Fruit fly (Drosophila melanogaster) whole organism, embryonic: ENCODE measurements around the gene CG14252.

ENCODE experiments used
- ATbp ChIP-seq: fragments of 200-800 bp; sonication (Bioruptor generic); optimal IDR thresholded peaks from 2 replicates; lab custom pipeline; 2017; ENCODE audit warnings: missing biosample characterization, mild to moderate bottlenecking, missing genetic modification characterization, missing genetic modification reagents
- BtbVII ChIP-seq: fragments of 200-800 bp; sonication (Bioruptor generic); optimal IDR thresholded peaks from 3 replicates; lab custom pipeline; 2017; ENCODE audit warnings: missing biosample characterization, mild to moderate bottlenecking, missing genetic modification characterization
- CG1024 ChIP-seq: fragments of 200-800 bp; sonication (Bioruptor generic); IDR thresholded peaks from 2 replicates; pipeline ENCODE4 v1.3.6; 2022; ENCODE audit warnings: missing biosample characterization, missing genetic modification characterization
- CG10267 ChIP-seq: fragments of 200-800 bp; sonication (Bioruptor generic); optimal IDR thresholded peaks from 2 replicates; lab custom pipeline; 2018; ENCODE audit warnings: missing biosample characterization, mild to moderate bottlenecking, missing genetic modification characterization, moderate library complexity
- CG10654 ChIP-seq: fragments of 200-800 bp; sonication (Bioruptor generic); optimal IDR thresholded peaks from 2 replicates; lab custom pipeline; 2016; ENCODE audit warnings: missing biosample characterization, missing genetic modification characterization
- CG10979 ChIP-seq: fragments of 200-800 bp; sonication (Bioruptor generic); optimal IDR thresholded peaks from 2 replicates; lab custom pipeline; 2018; ENCODE audit warnings: missing biosample characterization, mild to moderate bottlenecking, missing genetic modification characterization, moderate library complexity
- CG11695 ChIP-seq: fragments of 200-800 bp; sonication (Bioruptor generic); IDR thresholded peaks from 3 replicates; pipeline ENCODE4 v1.3.6; 2022; ENCODE audit warnings: missing biosample characterization, missing genetic modification characterization
- CG12155 ChIP-seq: fragments of 200-800 bp; sonication (Bioruptor generic); optimal IDR thresholded peaks from 3 replicates; lab custom pipeline; 2016; ENCODE audit warnings: missing biosample characterization, missing genetic modification characterization
- CG12659 ChIP-seq: fragments of 200-800 bp; sonication (Bioruptor generic); optimal IDR thresholded peaks from 3 replicates; lab custom pipeline; 2017; ENCODE audit warnings: mild to moderate bottlenecking, missing biosample characterization, missing genetic modification reagents, missing genetic modification characterization
- CG12942 ChIP-seq: fragments of 200-800 bp; sonication (Bioruptor generic); optimal IDR thresholded peaks from 3 replicates; lab custom pipeline; 2016; ENCODE audit warnings: missing biosample characterization, missing genetic modification characterization
- CG13287 ChIP-seq: fragments of 200-800 bp; sonication (Bioruptor generic); IDR thresholded peaks from 2 replicates; pipeline ENCODE4 v1.3.6; 2022; ENCODE audit warnings: missing biosample characterization, missing genetic modification characterization; ENCODE audit not compliant: partially characterized antibody
- CG18262 ChIP-seq: fragments of 200-800 bp; optimal IDR thresholded peaks from 3 replicates; lab custom pipeline; 2019; ENCODE audit warnings: missing biosample characterization, mild to moderate bottlenecking, missing genetic modification characterization, moderate library complexity
- CG18476 ChIP-seq: fragments of 200-800 bp; sonication (Bioruptor generic); optimal IDR thresholded peaks from 2 replicates; lab custom pipeline; 2016; ENCODE audit warnings: missing biosample characterization, mild to moderate bottlenecking, missing genetic modification characterization
- CG4820 ChIP-seq: fragments of 200-800 bp; sonication (Bioruptor generic); optimal IDR thresholded peaks from 3 replicates; lab custom pipeline; 2016; ENCODE audit warnings: missing biosample characterization, missing genetic modification characterization
- CG6689 ChIP-seq: fragments of 200-800 bp; sonication (Bioruptor generic); IDR thresholded peaks from 2 replicates; pipeline ENCODE4 v1.3.6; 2022; ENCODE audit warnings: missing biosample characterization, missing genetic modification characterization
- CG7271 ChIP-seq: fragments of 200-800 bp; sonication (Bioruptor generic); optimal IDR thresholded peaks from 2 replicates; lab custom pipeline; 2018; ENCODE audit warnings: missing biosample characterization, mild to moderate bottlenecking, missing genetic modification characterization, moderate library complexity
- CG8281 ChIP-seq: fragments of 200-800 bp; sonication (Bioruptor generic); optimal IDR thresholded peaks from 2 replicates; lab custom pipeline; 2018; ENCODE audit warnings: missing biosample characterization, mild to moderate bottlenecking, missing genetic modification characterization, moderate library complexity
- CG8359 ChIP-seq: fragments of 200-800 bp; sonication (Bioruptor generic); optimal IDR thresholded peaks from 2 replicates; lab custom pipeline; 2017; ENCODE audit warnings: missing biosample characterization, mild to moderate bottlenecking, missing genetic modification characterization, borderline replicate concordance
- CG8478 ChIP-seq: fragments of >200 bp; optimal IDR thresholded peaks from 2 replicates; lab custom pipeline; 2018
- Dbx ChIP-seq: fragments of 200-800 bp; sonication (Bioruptor generic); IDR thresholded peaks from 3 replicates; pipeline ENCODE4 v1.3.6; 2022; ENCODE audit warnings: missing biosample characterization, missing genetic modification characterization
- Deaf1 ChIP-seq: fragments of 200-800 bp; optimal IDR thresholded peaks from 3 replicates; lab custom pipeline; 2019; ENCODE audit warnings: missing biosample characterization, mild to moderate bottlenecking, missing genetic modification characterization, moderate library complexity
- Ets65A ChIP-seq: fragments of 200-800 bp; sonication (Bioruptor generic); peaks from one replicate; lab custom pipeline; 2016; ENCODE audit warnings: missing biosample characterization, missing genetic modification characterization
- Hmx ChIP-seq: fragments of 200-800 bp; sonication (Bioruptor generic); optimal IDR thresholded peaks from 2 replicates; lab custom pipeline; 2016; ENCODE audit warnings: missing biosample characterization, missing genetic modification characterization
- Hr51 ChIP-seq, 2 experiments: fragments of 200-800 bp; sonication (Bioruptor generic); optimal IDR thresholded peaks; 2 replicates in 1 of 2; 3 replicates in 1 of 2; lab custom pipeline; 2016 to 2018; ENCODE audit warnings: missing biosample characterization in 2 of 2, missing genetic modification characterization in 2 of 2, mild to moderate bottlenecking in 1 of 2, moderate library complexity in 1 of 2
- Lim3 ChIP-seq: fragments of 200-800 bp; sonication (Bioruptor generic); IDR thresholded peaks from 2 replicates; pipeline ENCODE4 v1.3.6; 2022; ENCODE audit warnings: missing biosample characterization, missing genetic modification characterization
- Mes4 ChIP-seq: fragments of 200-800 bp; sonication (Bioruptor generic); optimal IDR thresholded peaks from 2 replicates; lab custom pipeline; 2016; ENCODE audit warnings: missing biosample characterization, missing genetic modification characterization
- PHDP ChIP-seq: fragments of 200-800 bp; sonication (Bioruptor generic); optimal IDR thresholded peaks from 3 replicates; lab custom pipeline; 2018; ENCODE audit warnings: missing biosample characterization, mild to moderate bottlenecking, missing genetic modification characterization, moderate library complexity
- Sox100B ChIP-seq: fragments of 200-800 bp; sonication (Bioruptor generic); optimal IDR thresholded peaks from 3 replicates; lab custom pipeline; 2018; ENCODE audit warnings: missing biosample characterization, mild to moderate bottlenecking, missing genetic modification characterization
- al ChIP-seq: fragments of 200-800 bp; sonication (Bioruptor generic); IDR thresholded peaks from 2 replicates; pipeline ENCODE4 v1.3.6; 2022; ENCODE audit warnings: missing biosample characterization, missing genetic modification characterization
- amos ChIP-seq: fragments of 200-800 bp; sonication (Bioruptor generic); IDR thresholded peaks from 2 replicates; pipeline ENCODE4 v1.3.6; 2022; ENCODE audit warnings: missing biosample characterization, missing genetic modification characterization; ENCODE audit not compliant: partially characterized antibody
- aop ChIP-seq: fragments of 200-800 bp; sonication (Bioruptor generic); IDR thresholded peaks from 2 replicates; pipeline ENCODE4 v1.3.6; 2022; ENCODE audit warnings: missing biosample characterization, missing genetic modification characterization
- ap ChIP-seq: fragments of 200-800 bp; sonication (Bioruptor generic); IDR thresholded peaks from 2 replicates; pipeline ENCODE4 v1.3.6; 2022; ENCODE audit warnings: missing biosample characterization, missing genetic modification characterization
- br ChIP-seq: fragments of >200 bp; optimal IDR thresholded peaks from 2 replicates; lab custom pipeline; 2017
- crol ChIP-seq: fragments of 200-800 bp; sonication (Bioruptor generic); IDR thresholded peaks from 2 replicates; pipeline ENCODE4 v1.3.6; 2022; ENCODE audit warnings: missing biosample characterization, missing genetic modification characterization
- dpn ChIP-seq, 2 experiments: fragments of 200-800 bp; sonication (Bioruptor generic); optimal IDR thresholded peaks; 3 replicates each; lab custom pipeline; 2016; ENCODE audit warnings: missing biosample characterization in 2 of 2, missing genetic modification characterization in 2 of 2
- eve ChIP-seq, 2 experiments: fragments of >200 bp; optimal IDR thresholded peaks; 2 replicates each; lab custom pipeline; 2017; ENCODE audit warnings: missing biosample characterization in 2 of 2, missing genetic modification characterization in 2 of 2
- ewg ChIP-seq: fragments of 200-800 bp; sonication (Bioruptor generic); optimal IDR thresholded peaks from 3 replicates; lab custom pipeline; 2017; ENCODE audit warnings: mild to moderate bottlenecking, missing biosample characterization, missing genetic modification reagents, missing genetic modification characterization
- eyg ChIP-seq: fragments of 200-800 bp; sonication (Bioruptor generic); optimal IDR thresholded peaks from 3 replicates; lab custom pipeline; 2016; ENCODE audit warnings: missing biosample characterization, missing genetic modification characterization
- gcm2 ChIP-seq: fragments of 200-800 bp; sonication (Bioruptor generic); optimal IDR thresholded peaks from 2 replicates; lab custom pipeline; 2016; ENCODE audit warnings: missing biosample characterization, missing genetic modification characterization
- gro ChIP-seq: fragments of 200-800 bp; sonication (Bioruptor generic); optimal IDR thresholded peaks from 2 replicates; lab custom pipeline; 2016; ENCODE audit warnings: missing biosample characterization, missing genetic modification characterization
- lola ChIP-seq, 3 experiments: fragments of >200 bp in 2 of 3; fragments of 200-800 bp in 1 of 3; sonication (Bioruptor generic) in 1 of 3; optimal IDR thresholded peaks; 2 replicates each; lab custom pipeline; 2017 to 2019; ENCODE audit warnings: missing biosample characterization in 3 of 3, missing genetic modification characterization in 3 of 3, mild to moderate bottlenecking in 1 of 3, moderate library complexity in 1 of 3
- scrt ChIP-seq: fragments of 200-800 bp; sonication (Bioruptor generic); optimal IDR thresholded peaks from 2 replicates; lab custom pipeline; 2018; ENCODE audit warnings: missing biosample characterization, mild to moderate bottlenecking, missing genetic modification characterization, moderate library complexity
- sima ChIP-seq: fragments of 200-800 bp; sonication (Bioruptor generic); optimal IDR thresholded peaks from 2 replicates; lab custom pipeline; 2016; ENCODE audit warnings: missing biosample characterization, missing genetic modification characterization
- so ChIP-seq: fragments of 200-800 bp; sonication (Bioruptor generic); IDR thresholded peaks from 3 replicates; pipeline ENCODE4 v1.3.6; 2022; ENCODE audit warnings: missing biosample characterization, missing genetic modification characterization
- tin ChIP-seq: fragments of 200-800 bp; sonication (Bioruptor generic); optimal IDR thresholded peaks from 3 replicates; lab custom pipeline; 2016; ENCODE audit warnings: missing biosample characterization, missing genetic modification characterization
- tio ChIP-seq: fragments of 200-800 bp; sonication (Bioruptor generic); optimal IDR thresholded peaks from 2 replicates; lab custom pipeline; 2017; ENCODE audit warnings: missing biosample characterization, missing genetic modification characterization, inconsistent platforms
- unpg ChIP-seq: fragments of 200-800 bp; sonication (Bioruptor generic); optimal IDR thresholded peaks from 3 replicates; lab custom pipeline; 2018; ENCODE audit warnings: missing biosample characterization, mild to moderate bottlenecking, missing genetic modification characterization, moderate library complexity
- vvl ChIP-seq: fragments of 200-800 bp; sonication (Bioruptor generic); IDR thresholded peaks from 2 replicates; pipeline ENCODE4 v1.3.6; 2022; ENCODE audit warnings: missing biosample characterization, missing genetic modification characterization
- wek ChIP-seq: fragments of 200-800 bp; sonication (Bioruptor generic); optimal IDR thresholded peaks from 3 replicates; lab custom pipeline; 2018; ENCODE audit warnings: missing biosample characterization, mild to moderate bottlenecking, missing genetic modification characterization, moderate library complexity
- wor ChIP-seq: fragments of 200-800 bp; sonication (Bioruptor generic); IDR thresholded peaks from 2 replicates; pipeline ENCODE4 v1.3.6; 2022; ENCODE audit warnings: missing biosample characterization, missing genetic modification characterization
- zf30C ChIP-seq: fragments of 200-800 bp; sonication (Bioruptor generic); optimal IDR thresholded peaks from 3 replicates; lab custom pipeline; 2018; ENCODE audit warnings: missing biosample characterization, mild to moderate bottlenecking, missing genetic modification characterization

The CG14252 gene

DNA sequence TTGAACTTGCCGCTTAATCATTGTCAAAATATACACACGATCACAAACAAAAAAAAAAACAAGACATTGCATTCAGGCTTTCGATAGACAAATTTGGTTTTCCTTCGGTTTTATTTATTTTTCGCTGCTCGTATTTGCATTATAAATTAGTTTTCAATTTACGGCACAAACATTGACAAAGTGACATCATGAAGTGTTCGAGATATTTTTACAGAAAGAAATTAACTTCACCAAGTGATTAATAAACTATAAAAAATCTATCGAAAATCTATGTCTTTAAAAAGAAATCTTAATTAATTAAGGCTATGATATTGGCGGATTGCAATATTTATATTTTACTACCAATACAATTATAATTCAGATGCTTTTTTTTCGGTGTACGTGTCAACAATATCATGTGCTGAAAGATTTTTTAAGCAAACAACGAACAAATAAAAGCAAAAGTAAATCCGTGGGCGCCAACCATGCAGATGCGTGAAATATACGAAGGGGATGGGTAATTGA, 21.5 kb upstream of the CG14252 start (continued):
- TF ChIP-seq CG13287 = no peak
- TF ChIP-seq gro (GFP tag; lab: Kevin White, UChicago) = no peak
- no peak for TF ChIP-seq Ets65A
- peak; percentile 80 for TF ChIP-seq Sox100B (GFP tag; lab: Kevin White, UChicago)
- TF ChIP-seq zf30C (GFP tag; lab: Kevin White, UChicago) = no peak
- peak; percentile 48 for TF ChIP-seq CG10979 (tag; lab: Kevin White, UChicago)
- peak; percentile 47 for TF ChIP-seq CG10267 (tag; lab: Kevin White, UChicago)
- TF ChIP-seq CG18476 = peak; percentile 16
- no peak for TF ChIP-seq br
- peak in 1 of 2 experiments; percentile 36 for TF ChIP-seq Hr51 (GFP tag; optimal IDR thresholded peaks at IDR 0.05; lab: Kevin White, UChicago)
- TF ChIP-seq lola (GFP tag; optimal IDR thresholded peaks at IDR 0.05; lab: Kevin White, UChicago) = peak in 1 of 3 experiments; percentile 6
- peak; percentile 68 for TF ChIP-seq vvl (GFP tag; lab: Robert Waterston, UW)
- peak; percentile 30; the same call in 1 of the 2 replicates for TF ChIP-seq al
- TF ChIP-seq CG12155 (GFP tag; lab: Kevin White, UChicago) = no peak
- no peak for TF ChIP-seq gcm2 (GFP tag; lab: Kevin White, UChicago)
- TF ChIP-seq BtbVII (GFP tag; lab: Kevin White, UChicago) = peak; percentile 77
- no peak for TF ChIP-seq so (GFP tag; lab: Robert Waterston, UW)
- TF ChIP-seq CG7271 (tag; lab: Kevin White, UChicago) = no peak
- no peak for TF ChIP-seq eve (GFP tag; optimal IDR thresholded peaks at IDR 0.05; lab: Kevin White, UChicago)
- TF ChIP-seq scrt (GFP tag; lab: Kevin White, UChicago) = peak; percentile 1
- peak; percentile 49 for TF ChIP-seq eyg
- 0 out of 3 replicates have a peak, but pooled peaks have one; percentile 55 for TF ChIP-seq Dbx (GFP tag; lab: Robert Waterston, UW)
- peak; percentile 56 for TF ChIP-seq CG8281 (tag; lab: Kevin White, UChicago)
- TF ChIP-seq Mes4 (GFP tag; lab: Kevin White, UChicago) = no peak
- no peak for TF ChIP-seq CG12942 (GFP tag; lab: Kevin White, UChicago)
- peak; percentile 59 for TF ChIP-seq PHDP
- TF ChIP-seq ATbp (GFP tag; lab: Kevin White, UChicago) = peak; percentile 74
- TF ChIP-seq CG1024 (GFP tag; lab: Robert Waterston, UW) = no peak
- TF ChIP-seq unpg = peak; percentile 59
- TF ChIP-seq wor = no peak
- TF ChIP-seq Deaf1 (tag; lab: Kevin White, UChicago) = no peak
- no peak for TF ChIP-seq CG8478 (lab: Kevin White, UChicago)
- TF ChIP-seq CG8359 (GFP tag; lab: Kevin White, UChicago) = peak; percentile 43
- no peak for TF ChIP-seq crol (GFP tag; lab: Robert Waterston, UW)
- TF ChIP-seq tio (GFP tag; lab: Kevin White, UChicago) = peak; percentile 10
- 0 out of 2 replicates have a peak, but pooled peaks have one; percentile 25 for TF ChIP-seq ap (GFP tag; lab: Robert Waterston, UW)
- TF ChIP-seq amos (GFP tag; lab: Robert Waterston, UW) = no peak
- peak; percentile 43 for TF ChIP-seq CG10654 (GFP tag; lab: Kevin White, UChicago)
- peak; percentile 9 for TF ChIP-seq sima (GFP tag; lab: Kevin White, UChicago)
- no peak for TF ChIP-seq ewg (GFP tag; lab: Kevin White, UChicago)
- TF ChIP-seq CG4820 (GFP tag; lab: Kevin White, UChicago) = no peak
- TF ChIP-seq dpn (GFP tag; optimal IDR thresholded peaks at IDR 0.05; lab: Kevin White, UChicago) = peak in 1 of 2 experiments; percentile 2
- TF ChIP-seq tin = peak; percentile 14
- TF ChIP-seq Lim3 (GFP tag; lab: Robert Waterston, UW) = no peak
- TF ChIP-seq Hmx (GFP tag; lab: Kevin White, UChicago) = no peak
- peak; percentile 9 for TF ChIP-seq CG12659 (GFP tag; lab: Kevin White, UChicago)
- peak; percentile 45 for TF ChIP-seq wek (GFP tag; lab: Kevin White, UChicago)
- no peak for TF ChIP-seq aop (GFP tag; lab: Robert Waterston, UW)
- TF ChIP-seq CG18262 (tag; lab: Kevin White, UChicago) = peak; percentile 63
- TF ChIP-seq CG6689 (GFP tag; lab: Robert Waterston, UW) = 0 out of 2 replicates have a peak, but pooled peaks have one; percentile 26
- 0 out of 3 replicates have a peak, but pooled peaks have one; percentile 31 for TF ChIP-seq CG11695 (GFP tag; lab: Robert Waterston, UW)
